Worm (Caenorhabditis elegans): ENCODE data around the gene T21E8.6.

Gene T21E8.6

ce11 chrX:10844137-10844536 lies 37.9 kb upstream of the T21E8.6 start:
- TF ChIP-seq T23F11.4 (GFP tag; optimal IDR thresholded peaks at IDR 0.05) (no peak), elt-2 (tag; optimal IDR thresholded peaks at IDR 0.05) (peak; percentile 87)

ce11 chrX:10844602-10845354 lies 37.3 kb upstream of the T21E8.6 start, which contains the start of gene C05A9.2:
C05A9.2 (minus strand) TSS chrX:10844674.
- TF ChIP-seq pha-4 (tag; optimal IDR thresholded peaks at IDR 0.05) (no peak), pros-1 (tag; optimal IDR thresholded peaks at IDR 0.05) (no peak), elt-2 (tag; optimal IDR thresholded peaks at IDR 0.05) (peak; percentile 37), fkh-10 (GFP tag; optimal IDR thresholded peaks at IDR 0.05) (no peak), eyg-1 (tag; optimal IDR thresholded peaks at IDR 0.05) (no peak), hlh-13 (GFP tag; optimal IDR thresholded peaks at IDR 0.05) (no peak), hlh-6 (tag; optimal IDR thresholded peaks at IDR 0.05) (no peak), ceh-48 (tag; optimal IDR thresholded peaks at IDR 0.05) (no peak)

ce11 chrX:10846898-10847297 lies 35.2 kb upstream of the T21E8.6 start:
- TF ChIP-seq ceh-30 (tag; optimal IDR thresholded peaks at IDR 0.05): no peak
- TF ChIP-seq pqm-1 (tag; optimal IDR thresholded peaks at IDR 0.05): no peak
- TF ChIP-seq odd-2 (tag; optimal IDR thresholded peaks at IDR 0.05): no peak
- TF ChIP-seq ref-2 (tag; optimal IDR thresholded peaks at IDR 0.05): no peak
- no peak for TF ChIP-seq tbx-2 (tag; optimal IDR thresholded peaks at IDR 0.05)

ce11 chrX:10851202-10851601 lies 30.9 kb upstream of the T21E8.6 start:
- TF ChIP-seq unc-55 (GFP tag; optimal IDR thresholded peaks at IDR 0.05): peak; percentile 58
- TF ChIP-seq unc-3 (GFP tag; conservative IDR thresholded peaks at IDR 0.05): no peak
- no peak for TF ChIP-seq unc-3 (tag; optimal IDR thresholded peaks at IDR 0.05)
- TF ChIP-seq tbx-7 (tag; optimal IDR thresholded peaks at IDR 0.05): no peak

ce11 chrX:10851735-10852134 lies 30.3 kb upstream of the T21E8.6 start:
- TF ChIP-seq ceh-22 (tag; optimal IDR thresholded peaks at IDR 0.05) (no peak), unc-42 (tag; optimal IDR thresholded peaks at IDR 0.05) (peak; percentile 51), pax-1 (tag; optimal IDR thresholded peaks at IDR 0.05) (peak; percentile 24)

- peak; percentile 30 for TF ChIP-seq unc-55 (GFP tag; optimal IDR thresholded peaks at IDR 0.05)
- TF ChIP-seq nfya-1 (tag; optimal IDR thresholded peaks at IDR 0.05): peak; percentile 52
- no peak for TF ChIP-seq hlh-6 (tag; optimal IDR thresholded peaks at IDR 0.05)
These were observed 28.8 kb upstream of the T21E8.6 start for ce11 chrX:10853271-10853670.

- TF ChIP-seq pros-1 (tag; optimal IDR thresholded peaks at IDR 0.05): no peak
- TF ChIP-seq unc-3 (GFP tag; conservative IDR thresholded peaks at IDR 0.05): no peak
- no peak for TF ChIP-seq unc-3 (tag; optimal IDR thresholded peaks at IDR 0.05)
- no peak for TF ChIP-seq K02D7.2 (tag; optimal IDR thresholded peaks at IDR 0.05)
- no peak for TF ChIP-seq F13H6.1 (tag; optimal IDR thresholded peaks at IDR 0.05)
- TF ChIP-seq pha-4 (tag; optimal IDR thresholded peaks at IDR 0.05): no peak
- no peak for TF ChIP-seq pat-9 (tag; optimal IDR thresholded peaks at IDR 0.05)
These were observed 22.9 kb upstream of the T21E8.6 start, which contains the start of gene pgp-5 for ce11 chrX:10859211-10859610. pgp-5 (minus strand) TSS chrX:10859297.

- no peak for TF ChIP-seq hlh-13 (GFP tag; optimal IDR thresholded peaks at IDR 0.05)
- peak; percentile 13 for TF ChIP-seq ahr-1 (tag; optimal IDR thresholded peaks at IDR 0.05)
These were observed 22.5 kb upstream of the T21E8.6 start for ce11 chrX:10859622-10860021.

All from whole organism, late embryonic.